Worm (Caenorhabditis elegans): ENCODE measurements around the gene nlp-43.

nlp-43 gene

ce11 chrIII:5018116-5018689, 24.0 kb upstream of the nlp-43 start, which contains the start of gene wip-1 (continued):
- no peak for TF ChIP-seq nhr-84 (tag; optimal IDR thresholded peaks at IDR 0.05)
- peak; percentile 86 for TF ChIP-seq lin-39 (tag; optimal IDR thresholded peaks at IDR 0.05)
- no peak for TF ChIP-seq ceh-63 (GFP tag; optimal IDR thresholded peaks at IDR 0.05)
- peak; percentile 97 for TF ChIP-seq grh-1 (GFP tag; IDR thresholded peaks at IDR 0.05)
- TF ChIP-seq ces-1 (GFP tag; optimal IDR thresholded peaks at IDR 0.05): no peak
- TF ChIP-seq mef-2 (tag; optimal IDR thresholded peaks at IDR 0.05): peak; percentile 92
- TF ChIP-seq sup-37 (GFP tag; optimal IDR thresholded peaks at IDR 0.05): peak; percentile 93
- peak; percentile 95 for TF ChIP-seq egl-13 (tag; optimal IDR thresholded peaks at IDR 0.05)
- TF ChIP-seq mdl-1 (tag; optimal IDR thresholded peaks at IDR 0.05): peak in 1 of 2 experiments; percentile 98
- TF ChIP-seq nhr-71 (tag; optimal IDR thresholded peaks at IDR 0.05): peak; percentile 99
- TF ChIP-seq Y116A8C.19 (tag; optimal IDR thresholded peaks at IDR 0.05; ENCODE audit: borderline replicate concordance): no peak
- TF ChIP-seq zip-4 (GFP tag; optimal IDR thresholded peaks at IDR 0.05): peak; percentile 88
- peak; percentile 99 for TF ChIP-seq C16A3.4 (tag; optimal IDR thresholded peaks at IDR 0.05)
- TF ChIP-seq nhr-237 (tag; optimal IDR thresholded peaks at IDR 0.05): peak; percentile 94
- TF ChIP-seq nhr-20 (tag; optimal IDR thresholded peaks at IDR 0.05): peak; percentile 99
- TF ChIP-seq dpl-1 (GFP tag; optimal IDR thresholded peaks at IDR 0.05): peak; percentile 91 to 94 (median 92)
- TF ChIP-seq hlh-4 (tag; optimal IDR thresholded peaks at IDR 0.05): no peak
- peak; percentile 57 for TF ChIP-seq zag-1 (tag; optimal IDR thresholded peaks at IDR 0.05)
- TF ChIP-seq unc-62 (GFP tag; optimal IDR thresholded peaks at IDR 0.05): peak; percentile 23
- TF ChIP-seq ets-5 (GFP tag; IDR thresholded peaks at IDR 0.05): no peak
- peak; percentile 62 for TF ChIP-seq fkh-4 (tag; optimal IDR thresholded peaks at IDR 0.05; ENCODE audit: borderline replicate concordance)
- TF ChIP-seq tlp-1 (tag; optimal IDR thresholded peaks at IDR 0.05): no peak
- TF ChIP-seq sptf-1 (tag; optimal IDR thresholded peaks at IDR 0.05): no peak
- peak; percentile 95 for TF ChIP-seq ceh-8 (GFP tag; optimal IDR thresholded peaks at IDR 0.05)
- peak; percentile 96 to 99 (median 97) for TF ChIP-seq ceh-82 (tag; optimal IDR thresholded peaks at IDR 0.05)
- TF ChIP-seq C04F5.9 (tag; optimal IDR thresholded peaks at IDR 0.05): peak; percentile 95
- peak; percentile 99 for TF ChIP-seq lin-14 (GFP tag; optimal IDR thresholded peaks at IDR 0.05)
- TF ChIP-seq efl-3 (GFP tag; optimal IDR thresholded peaks at IDR 0.05): peak; percentile 84
- peak; percentile 37 for TF ChIP-seq pqm-1 (tag; optimal IDR thresholded peaks at IDR 0.05)
- peak; percentile 99 for TF ChIP-seq nhr-47 (tag; optimal IDR thresholded peaks at IDR 0.05)
- peak; percentile 61 for TF ChIP-seq nhr-76 (tag; optimal IDR thresholded peaks at IDR 0.05)
- peak; percentile 98 for TF ChIP-seq rnt-1 (tag; optimal IDR thresholded peaks at IDR 0.05)
- peak; percentile 99 for TF ChIP-seq mep-1 (tag; optimal IDR thresholded peaks at IDR 0.05)
- peak; percentile 84 for TF ChIP-seq lin-15B (tag; optimal IDR thresholded peaks at IDR 0.05)
- peak; percentile 12 to 18 for TF ChIP-seq egl-27 (tag; optimal IDR thresholded peaks at IDR 0.05)
- peak; percentile 76 for TF ChIP-seq vab-15 (tag; optimal IDR thresholded peaks at IDR 0.05)
- peak; percentile 98 for TF ChIP-seq ztf-4 (tag; optimal IDR thresholded peaks at IDR 0.05)
- peak; percentile 98 for TF ChIP-seq fkh-8 (tag; optimal IDR thresholded peaks at IDR 0.05)
- TF ChIP-seq unc-86 (tag; optimal IDR thresholded peaks at IDR 0.05): peak; percentile 97
- peak; percentile 83 for TF ChIP-seq nhr-11 (tag; optimal IDR thresholded peaks at IDR 0.05)
- TF ChIP-seq aly-2 (tag; optimal IDR thresholded peaks at IDR 0.05): peak; percentile 88
- peak; percentile 97 for TF ChIP-seq isw-1 (GFP tag; IDR thresholded peaks at IDR 0.05)
- peak; percentile 98 for TF ChIP-seq xbp-1 (tag; optimal IDR thresholded peaks at IDR 0.05)

ce11 chrIII:5020924-5021323, 21.3 kb upstream of the nlp-43 start, which contains the start of gene mdt-11:
Gene mdt-11 (plus strand): TSS chrIII:5021224.
- no peak for TF ChIP-seq ces-1 (GFP tag; optimal IDR thresholded peaks at IDR 0.05)
- no peak for TF ChIP-seq nhr-77 (tag; optimal IDR thresholded peaks at IDR 0.05)
- TF ChIP-seq F16B12.6 (tag; optimal IDR thresholded peaks at IDR 0.05): no peak
- TF ChIP-seq ceh-82 (tag; optimal IDR thresholded peaks at IDR 0.05): no peak
- TF ChIP-seq jun-1 (tag; optimal IDR thresholded peaks at IDR 0.05): no peak
- TF ChIP-seq mep-1 (tag; optimal IDR thresholded peaks at IDR 0.05): no peak
- no peak for TF ChIP-seq nhr-20 (tag; optimal IDR thresholded peaks at IDR 0.05)
- no peak for TF ChIP-seq ceh-90 (tag; optimal IDR thresholded peaks at IDR 0.05)
- TF ChIP-seq fkh-4 (tag; optimal IDR thresholded peaks at IDR 0.05; ENCODE audit: borderline replicate concordance): no peak
- no peak for TF ChIP-seq ztf-4 (tag; optimal IDR thresholded peaks at IDR 0.05)
- no peak for TF ChIP-seq rnt-1 (tag; optimal IDR thresholded peaks at IDR 0.05)
- TF ChIP-seq ama-1 (optimal IDR thresholded peaks at IDR 0.05): no peak
- TF ChIP-seq elt-2 (tag; optimal IDR thresholded peaks at IDR 0.05): no peak
- no peak for TF ChIP-seq isw-1 (GFP tag; IDR thresholded peaks at IDR 0.05)
- TF ChIP-seq sox-4 (tag; optimal IDR thresholded peaks at IDR 0.05): no peak
- no peak for TF ChIP-seq dsc-1 (tag; optimal IDR thresholded peaks at IDR 0.05)
